Fruit fly (Drosophila melanogaster) whole organism, adult: ENCODE data around the gene Pxd.

ENCODE experiments used
- CG11617 ChIP-seq: fragments of 200-800 bp; sonication (Bioruptor generic); optimal IDR thresholded peaks from 2 replicates; lab custom pipeline; 2017; ENCODE audit warnings: mild to moderate bottlenecking, missing biosample characterization, missing genetic modification reagents, missing genetic modification characterization
- CG12768 ChIP-seq: fragments of 200-800 bp; sonication (Bioruptor generic); optimal IDR thresholded peaks from 2 replicates; lab custom pipeline; 2017; ENCODE audit warnings: missing biosample characterization, missing genetic modification characterization, mild to moderate bottlenecking, moderate library complexity, missing genetic modification reagents
- CG14711 ChIP-seq: fragments of 200-800 bp; sonication (Bioruptor generic); optimal IDR thresholded peaks from 2 replicates; lab custom pipeline; 2018; ENCODE audit warnings: missing biosample characterization, mild to moderate bottlenecking, missing genetic modification characterization, moderate library complexity
- CG1620 ChIP-seq: fragments of 200-800 bp; sonication (Bioruptor generic); optimal IDR thresholded peaks from 2 replicates; lab custom pipeline; 2016; ENCODE audit warnings: missing biosample characterization, missing genetic modification characterization
- CG33017 ChIP-seq: fragments of 200-800 bp; sonication (Bioruptor generic); optimal IDR thresholded peaks from 2 replicates; lab custom pipeline; 2018; ENCODE audit warnings: missing biosample characterization, mild to moderate bottlenecking, missing genetic modification characterization, moderate library complexity
- CG5204 ChIP-seq: fragments of 200-800 bp; sonication (Bioruptor generic); optimal IDR thresholded peaks from 2 replicates; lab custom pipeline; 2016; ENCODE audit warnings: missing biosample characterization, missing genetic modification characterization
- CG7045 ChIP-seq: fragments of 200-800 bp; sonication (Bioruptor generic); optimal IDR thresholded peaks from 2 replicates; lab custom pipeline; 2017; ENCODE audit warnings: missing biosample characterization, mild to moderate bottlenecking, missing genetic modification characterization
- CG7101 ChIP-seq: fragments of 200-800 bp; sonication (Bioruptor generic); optimal IDR thresholded peaks from 2 replicates; lab custom pipeline; 2018; ENCODE audit warnings: missing biosample characterization, mild to moderate bottlenecking, missing genetic modification characterization, moderate library complexity
- Clk ChIP-seq: fragments of 200-800 bp; sonication (Bioruptor generic); optimal IDR thresholded peaks from 2 replicates; lab custom pipeline; 2017; ENCODE audit warnings: missing biosample characterization, missing genetic modification characterization
- Crg-1 ChIP-seq: fragments of 200-800 bp; sonication (Bioruptor generic); optimal IDR thresholded peaks from 2 replicates; lab custom pipeline; 2016; ENCODE audit warnings: missing biosample characterization, missing genetic modification characterization
- Hr96 ChIP-seq: fragments of 200-800 bp; sonication (Bioruptor generic); optimal IDR thresholded peaks from 2 replicates; lab custom pipeline; 2016; ENCODE audit warnings: missing biosample characterization, missing genetic modification characterization
- Mnt ChIP-seq: fragments of 200-800 bp; sonication (Bioruptor generic); optimal IDR thresholded peaks from 2 replicates; lab custom pipeline; 2016; ENCODE audit warnings: missing biosample characterization, mild to moderate bottlenecking, missing genetic modification characterization
- bab1 ChIP-seq: fragments of 200-800 bp; sonication (Bioruptor generic); optimal IDR thresholded peaks from 3 replicates; lab custom pipeline; 2019; ENCODE audit warnings: missing biosample characterization, mild to moderate bottlenecking, missing genetic modification characterization, moderate library complexity
- cic ChIP-seq: fragments of 200-800 bp; sonication (Bioruptor generic); optimal IDR thresholded peaks from 2 replicates; lab custom pipeline; 2017; ENCODE audit warnings: missing biosample characterization, mild to moderate bottlenecking, missing genetic modification characterization, moderate library complexity
- cnc ChIP-seq, 2 experiments: fragments of >200 bp; optimal IDR thresholded peaks; 2 replicates each; lab custom pipeline; 2017
- kay ChIP-seq: fragments of 200-800 bp; sonication (Bioruptor generic); peaks from one replicate; lab custom pipeline; 2016; ENCODE audit warnings: missing biosample characterization, missing genetic modification characterization, borderline replicate concordance
- ovo ChIP-seq: fragments of 200-800 bp; sonication (Bioruptor generic); optimal IDR thresholded peaks from 2 replicates; lab custom pipeline; 2016; ENCODE audit warnings: missing biosample characterization, missing genetic modification characterization
- pad ChIP-seq: fragments of 200-800 bp; sonication (Bioruptor generic); optimal IDR thresholded peaks from 3 replicates; lab custom pipeline; 2017; ENCODE audit warnings: missing biosample characterization, missing genetic modification characterization, mild to moderate bottlenecking, moderate library complexity, missing genetic modification reagents
- tj ChIP-seq: fragments of 200-800 bp; sonication (Bioruptor generic); optimal IDR thresholded peaks from 3 replicates; lab custom pipeline; 2017; ENCODE audit warnings: missing biosample characterization, mild to moderate bottlenecking, missing genetic modification characterization, moderate library complexity
- toe ChIP-seq: fragments of 200-800 bp; sonication (Bioruptor generic); optimal IDR thresholded peaks from 2 replicates; lab custom pipeline; 2016; ENCODE audit warnings: missing biosample characterization, missing genetic modification characterization

Pxd gene

dm6 chr3R:17031502-17031901 is 17.1 kb downstream of the Pxd start, which contains the start of gene CG31268:
Gene CG31268 (plus strand): TSS chr3R:17031802.
- TF ChIP-seq CG12768 (GFP tag; lab: Kevin White, UChicago) (no peak), kay (GFP tag; lab: Kevin White, UChicago) (no peak), CG7045 (no peak), tj (GFP tag; lab: Kevin White, UChicago) (no peak), ovo (no peak), Clk (no peak), CG14711 (tag; lab: Kevin White, UChicago) (no peak), pad (GFP tag; lab: Kevin White, UChicago) (no peak), Hr96 (GFP tag; lab: Kevin White, UChicago) (no peak), Crg-1 (GFP tag; lab: Kevin White, UChicago) (no peak), CG11617 (GFP tag; lab: Kevin White, UChicago) (no peak), CG5204 (GFP tag; lab: Kevin White, UChicago) (no peak), CG33017 (tag; lab: Kevin White, UChicago) (no peak), Mnt (no peak), bab1 (GFP tag; lab: Kevin White, UChicago) (no peak), cnc (optimal IDR thresholded peaks at IDR 0.05; lab: Kevin White, UChicago) (no peak), cic (GFP tag; lab: Kevin White, UChicago) (no peak)

- TF ChIP-seq Clk (no peak), Crg-1 (GFP tag; lab: Kevin White, UChicago) (no peak), Mnt (no peak), CG11617 (GFP tag; lab: Kevin White, UChicago) (no peak), pad (GFP tag; lab: Kevin White, UChicago) (no peak)
These were observed 21.6 kb downstream of the Pxd start, which contains the start of gene CG4009 for dm6 chr3R:17035945-17036344. Gene CG4009 (minus strand): TSS chr3R:17036045.

dm6 chr3R:17039993-17040807 is 25.8 kb downstream of the Pxd start, which contains the start of the genes CG18213 and Trm7-32:
Gene CG18213 (minus strand): TSS chr3R:17040203.
Gene Trm7-32 (plus strand): TSS chr3R:17040682.
- TF ChIP-seq pad (GFP tag; lab: Kevin White, UChicago) (no peak), bab1 (GFP tag; lab: Kevin White, UChicago) (peak; percentile 2), toe (GFP tag; lab: Kevin White, UChicago) (peak; percentile 19), CG7045 (no peak), CG7101 (tag; lab: Kevin White, UChicago) (no peak), Mnt (peak; percentile 48), CG33017 (tag; lab: Kevin White, UChicago) (no peak), Clk (no peak), cic (GFP tag; lab: Kevin White, UChicago) (no peak), kay (GFP tag; lab: Kevin White, UChicago) (no peak), Crg-1 (GFP tag; lab: Kevin White, UChicago) (no peak), tj (GFP tag; lab: Kevin White, UChicago) (peak; percentile 2), CG5204 (GFP tag; lab: Kevin White, UChicago) (no peak)

- peak; percentile 38 for TF ChIP-seq CG11617 (GFP tag; lab: Kevin White, UChicago)
- TF ChIP-seq kay (GFP tag; lab: Kevin White, UChicago): peak; percentile 38
- TF ChIP-seq tj (GFP tag; lab: Kevin White, UChicago): peak; percentile 95
- TF ChIP-seq pad (GFP tag; lab: Kevin White, UChicago): peak; percentile 31
- peak; percentile 50 for TF ChIP-seq CG5204 (GFP tag; lab: Kevin White, UChicago)
- TF ChIP-seq CG7101 (tag; lab: Kevin White, UChicago): no peak
- peak; percentile 2 for TF ChIP-seq CG14711 (tag; lab: Kevin White, UChicago)
- no peak for TF ChIP-seq bab1 (GFP tag; lab: Kevin White, UChicago)
- no peak for TF ChIP-seq CG7045
- no peak for TF ChIP-seq CG12768 (GFP tag; lab: Kevin White, UChicago)
- no peak for TF ChIP-seq cnc (optimal IDR thresholded peaks at IDR 0.05; lab: Kevin White, UChicago)
- no peak for TF ChIP-seq cic (GFP tag; lab: Kevin White, UChicago)
- TF ChIP-seq Mnt: peak; percentile 17
- peak; percentile 11 for TF ChIP-seq Crg-1 (GFP tag; lab: Kevin White, UChicago)
- no peak for TF ChIP-seq CG33017 (tag; lab: Kevin White, UChicago)
- TF ChIP-seq toe (GFP tag; lab: Kevin White, UChicago): no peak
- TF ChIP-seq ovo: no peak
- TF ChIP-seq CG1620 (GFP tag; lab: Kevin White, UChicago): peak; percentile 41
- TF ChIP-seq Clk: no peak
- TF ChIP-seq Hr96 (GFP tag; lab: Kevin White, UChicago): no peak
These were observed 28.6 kb downstream of the Pxd start, which contains the start of the genes bdwf and Patr-1 for dm6 chr3R:17042838-17043569. Gene bdwf (minus strand): TSS chr3R:17043136. Gene Patr-1 (plus strand): TSS chr3R:17043564.

dm6 chr3R:17043570-17043923 is 29.2 kb downstream of the Pxd start:
- TF ChIP-seq CG33017 (tag; lab: Kevin White, UChicago): no peak
- no peak for TF ChIP-seq toe (GFP tag; lab: Kevin White, UChicago)
- TF ChIP-seq bab1 (GFP tag; lab: Kevin White, UChicago): no peak
- TF ChIP-seq CG12768 (GFP tag; lab: Kevin White, UChicago): no peak
- no peak for TF ChIP-seq pad (GFP tag; lab: Kevin White, UChicago)
- no peak for TF ChIP-seq CG7045
